Fruit fly (Drosophila melanogaster): ENCODE results near the gene Zdhhc8.
A peak's percentile ranks its signal among the peaks of the same experiment; 100 is the strongest.

- TF ChIP-seq Sox102F (GFP tag; optimal IDR thresholded peaks at IDR 0.05) (no peak), CG6854 (GFP tag; optimal IDR thresholded peaks at IDR 0.05) (no peak), CG32006 (GFP tag; optimal IDR thresholded peaks at IDR 0.05) (peak; percentile 56), Hr39 (GFP tag; optimal IDR thresholded peaks at IDR 0.05) (peak; percentile 37), CG11902 (GFP tag; optimal IDR thresholded peaks at IDR 0.05) (no peak), Hr4 (GFP tag; optimal IDR thresholded peaks at IDR 0.05) (peak; percentile 55), CG6808 (GFP tag; optimal IDR thresholded peaks at IDR 0.05) (no peak), CG11294 (GFP tag; IDR thresholded peaks at IDR 0.05) (peak; percentile 48), CG34406 (GFP tag; optimal IDR thresholded peaks at IDR 0.05) (no peak), Sox15 (GFP tag; optimal IDR thresholded peaks at IDR 0.05) (no peak), CG6163 (GFP tag; IDR thresholded peaks at IDR 0.05) (peak; percentile 53; the same call in 1 of the 3 replicates), Hr38 (GFP tag; optimal IDR thresholded peaks at IDR 0.05) (no peak)
These were observed 6.8 kb downstream of the Zdhhc8 start for dm6 chrX:9349224-9349623.

Data from whole organism, prepupa.